Worm (Caenorhabditis elegans): ENCODE results near the gene bbs-2.
A peak's percentile ranks its signal among the peaks of the same experiment; 100 is the strongest.

Gene bbs-2

ce11 chrIV:7903359-7903758, 30.5 kb upstream of the bbs-2 start, which contains the start of gene C49H3.6 (continued):
- TF ChIP-seq madf-3 (GFP tag; IDR thresholded peaks at IDR 0.05) = 0 out of 2 replicates have a peak, but pooled peaks have one; percentile 28
- no peak for TF ChIP-seq pha-4 (tag; optimal IDR thresholded peaks at IDR 0.05)
- TF ChIP-seq die-1 (tag; optimal IDR thresholded peaks at IDR 0.05) = no peak
- no peak for TF ChIP-seq bed-1 (GFP tag; IDR thresholded peaks at IDR 0.05)
- no peak for TF ChIP-seq him-1 (tag; optimal IDR thresholded peaks at IDR 0.05)
- no peak for TF ChIP-seq nhr-80 (tag; optimal IDR thresholded peaks at IDR 0.05)
- no peak for TF ChIP-seq madf-10 (tag; optimal IDR thresholded peaks at IDR 0.05)
- TF ChIP-seq ets-4 (GFP tag; optimal IDR thresholded peaks at IDR 0.05) = no peak
- no peak for TF ChIP-seq Y53F4B.3 (GFP tag; IDR thresholded peaks at IDR 0.05)
- TF ChIP-seq hlh-26 (GFP tag; conservative IDR thresholded peaks at IDR 0.05) = no peak
- TF ChIP-seq ceh-58 (GFP tag; IDR thresholded peaks at IDR 0.05) = no peak
- TF ChIP-seq nfya-1 (tag; optimal IDR thresholded peaks at IDR 0.05; ENCODE audit: borderline replicate concordance, insufficient read depth) = no peak
- no peak for TF ChIP-seq cebp-1 (GFP tag; IDR thresholded peaks at IDR 0.05)
- peak; percentile 29 for TF ChIP-seq cebp-1 (tag; optimal IDR thresholded peaks at IDR 0.05)
- TF ChIP-seq sea-2 (GFP tag; IDR thresholded peaks at IDR 0.05) = no peak
- no peak for TF ChIP-seq repo-1 (tag; optimal IDR thresholded peaks at IDR 0.05)
- TF ChIP-seq K12H6.12 (tag; optimal IDR thresholded peaks at IDR 0.05) = no peak
- TF ChIP-seq F55B11.4 (tag; optimal IDR thresholded peaks at IDR 0.05; ENCODE audit: borderline replicate concordance, insufficient read depth) = no peak
- no peak for TF ChIP-seq Y56A3A.18 (GFP tag; IDR thresholded peaks at IDR 0.05)
- TF ChIP-seq athp-1 (tag; optimal IDR thresholded peaks at IDR 0.05) = no peak
- no peak for TF ChIP-seq egrh-3 (GFP tag; IDR thresholded peaks at IDR 0.05)

- TF ChIP-seq pbrm-1 (GFP tag; IDR thresholded peaks at IDR 0.05) = no peak
- TF ChIP-seq mcd-1 (GFP tag; IDR thresholded peaks at IDR 0.05) = no peak
- TF ChIP-seq B0261.1 (tag; optimal IDR thresholded peaks at IDR 0.05) = no peak
- TF ChIP-seq madf-10 (tag; optimal IDR thresholded peaks at IDR 0.05) = no peak
- TF ChIP-seq hmg-1.2 (GFP tag; IDR thresholded peaks at IDR 0.05) = no peak
- no peak for TF ChIP-seq pha-4 (tag; optimal IDR thresholded peaks at IDR 0.05)
- no peak for TF ChIP-seq mxl-1 (tag; optimal IDR thresholded peaks at IDR 0.05)
- no peak for TF ChIP-seq lin-40 (tag; optimal IDR thresholded peaks at IDR 0.05)
- TF ChIP-seq attf-3 (GFP tag; conservative IDR thresholded peaks at IDR 0.05) = no peak
- TF ChIP-seq Y95B8A.8 (GFP tag; IDR thresholded peaks at IDR 0.05) = no peak
- no peak for TF ChIP-seq bed-1 (GFP tag; IDR thresholded peaks at IDR 0.05)
- TF ChIP-seq ceh-40 (GFP tag; IDR thresholded peaks at IDR 0.05) = no peak
- no peak for TF ChIP-seq K11D2.4 (GFP tag; IDR thresholded peaks at IDR 0.05)
- no peak for TF ChIP-seq F57C9.4 (tag; optimal IDR thresholded peaks at IDR 0.05)
- no peak for TF ChIP-seq hmg-20 (GFP tag; IDR thresholded peaks at IDR 0.05)
Measured at ce11 chrIV:7906643-7907042, 27.2 kb upstream of the bbs-2 start.

ce11 chrIV:7909455-7910141, 24.2 kb upstream of the bbs-2 start:
- no peak for TF ChIP-seq let-526 (GFP tag; IDR thresholded peaks at IDR 0.05)
- TF ChIP-seq F57A8.1 (GFP tag; optimal IDR thresholded peaks at IDR 0.05) = no peak
- TF ChIP-seq lin-35 (GFP tag; optimal IDR thresholded peaks at IDR 0.05) = no peak
- no peak for TF ChIP-seq tlf-1 (GFP tag; optimal IDR thresholded peaks at IDR 0.05)
- no peak for TF ChIP-seq B0019.2 (GFP tag; conservative IDR thresholded peaks at IDR 0.05)
- TF ChIP-seq B0035.1 (tag; optimal IDR thresholded peaks at IDR 0.05) = no peak
- TF ChIP-seq K12H6.12 (tag; optimal IDR thresholded peaks at IDR 0.05) = no peak
- no peak for TF ChIP-seq zim-3 (tag; optimal IDR thresholded peaks at IDR 0.05)
- no peak for TF ChIP-seq Y79H2A.3 (GFP tag; conservative IDR thresholded peaks at IDR 0.05)
- no peak for TF ChIP-seq ztf-18 (tag; optimal IDR thresholded peaks at IDR 0.05)
- no peak for TF ChIP-seq ztf-3 (GFP tag; optimal IDR thresholded peaks at IDR 0.05)
- no peak for TF ChIP-seq F52B5.7 (tag; optimal IDR thresholded peaks at IDR 0.05)
- TF ChIP-seq ztf-25 (GFP tag; IDR thresholded peaks at IDR 0.05) = no peak
- no peak for TF ChIP-seq madf-10 (tag; optimal IDR thresholded peaks at IDR 0.05)
- TF ChIP-seq aptf-3 (GFP tag; IDR thresholded peaks at IDR 0.05) = no peak
- no peak for TF ChIP-seq repo-1 (tag; optimal IDR thresholded peaks at IDR 0.05)
- no peak for TF ChIP-seq snpc-1.3 (tag; optimal IDR thresholded peaks at IDR 0.05; ENCODE audit: insufficient read depth)
